Worm (Caenorhabditis elegans): ENCODE measurements around the gene F53B1.9.

The F53B1.9 gene

ce11 chrX:2177731-2178326 is 46.2 kb upstream of the F53B1.9 start:
- TF ChIP-seq pqm-1 (tag; optimal IDR thresholded peaks at IDR 0.05) (peak; percentile 40), daf-12 (tag; optimal IDR thresholded peaks at IDR 0.05) (no peak), unc-62 (GFP tag; optimal IDR thresholded peaks at IDR 0.05 in 1 of 2) (peak in 1 of 2 experiments; percentile 82), unc-62 (tag; optimal IDR thresholded peaks at IDR 0.05) (no peak), dmd-6 (GFP tag; IDR thresholded peaks at IDR 0.05) (peak; percentile 8; the same call in 1 of the 2 replicates)

ce11 chrX:2176361-2176880 is 44.8 kb upstream of the F53B1.9 start, which contains the start of gene F48B9.8:
TSS of gene F48B9.8 (minus strand) at chrX:2176411.
- no peak for TF ChIP-seq snpc-4 (tag; optimal IDR thresholded peaks at IDR 0.05)
- no peak for TF ChIP-seq spr-3 (GFP tag; optimal IDR thresholded peaks at IDR 0.05)
- peak; percentile 16 for TF ChIP-seq mes-2 (tag; optimal IDR thresholded peaks at IDR 0.05; ENCODE audit: poor library complexity, severe bottlenecking)
- TF ChIP-seq arid-1 (GFP tag; conservative IDR thresholded peaks at IDR 0.05) = no peak
- peak; percentile 10 for TF ChIP-seq ztf-7 (tag; optimal IDR thresholded peaks at IDR 0.05)
- peak in 1 of 2 experiments; percentile 70 for TF ChIP-seq unc-62 (GFP tag; optimal IDR thresholded peaks at IDR 0.05 in 1 of 2)
- TF ChIP-seq unc-62 (tag; optimal IDR thresholded peaks at IDR 0.05) = no peak
- no peak for TF ChIP-seq nhr-28 (tag; optimal IDR thresholded peaks at IDR 0.05)
- no peak for TF ChIP-seq aha-1 (tag)
- TF ChIP-seq ceh-62 (tag; optimal IDR thresholded peaks at IDR 0.05) = no peak
- TF ChIP-seq nhr-77 (tag; optimal IDR thresholded peaks at IDR 0.05) = no peak
- TF ChIP-seq lin-39 (tag; optimal IDR thresholded peaks at IDR 0.05) = no peak
- no peak for TF ChIP-seq lin-29 (GFP tag; IDR thresholded peaks at IDR 0.05)
- no peak for TF ChIP-seq nhr-102 (tag; optimal IDR thresholded peaks at IDR 0.05)
- TF ChIP-seq ctbp-1 (GFP tag; IDR thresholded peaks at IDR 0.05) = no peak
- TF ChIP-seq lin-15B (tag; optimal IDR thresholded peaks at IDR 0.05) = no peak
- no peak for TF ChIP-seq lin-1 (GFP tag; IDR thresholded peaks at IDR 0.05)
- TF ChIP-seq zag-1 (tag; optimal IDR thresholded peaks at IDR 0.05) = no peak
- TF ChIP-seq lsy-2 (tag; optimal IDR thresholded peaks at IDR 0.05) = peak in 1 of 2 experiments; percentile 51
- TF ChIP-seq daf-16 (GFP tag; optimal IDR thresholded peaks at IDR 0.05) = no peak
- no peak for TF ChIP-seq daf-16 (tag; optimal IDR thresholded peaks at IDR 0.05)

ce11 chrX:2164751-2165150 is 33.1 kb upstream of the F53B1.9 start, which contains the start of gene F48B9.3:
TSS of gene F48B9.3 (plus strand) at chrX:2165051.
- no peak for TF ChIP-seq vab-7 (GFP tag; IDR thresholded peaks at IDR 0.05)
- TF ChIP-seq nhr-77 (tag; optimal IDR thresholded peaks at IDR 0.05) = no peak
- no peak for TF ChIP-seq saeg-2 (GFP tag; IDR thresholded peaks at IDR 0.05)
- no peak for TF ChIP-seq daf-8 (GFP tag; IDR thresholded peaks at IDR 0.05)
- no peak for TF ChIP-seq spr-3 (GFP tag; optimal IDR thresholded peaks at IDR 0.05)
- no peak for TF ChIP-seq lin-38 (GFP tag; IDR thresholded peaks at IDR 0.05)
- TF ChIP-seq dve-1 (tag; optimal IDR thresholded peaks at IDR 0.05; ENCODE audit: insufficient read depth) = no peak
- no peak for TF ChIP-seq mes-2 (tag; optimal IDR thresholded peaks at IDR 0.05; ENCODE audit: poor library complexity, severe bottlenecking)
- no peak for TF ChIP-seq ceh-44 (GFP tag; IDR thresholded peaks at IDR 0.05)
- no peak for TF ChIP-seq Y75B8A.6 (GFP tag; IDR thresholded peaks at IDR 0.05)

ce11 chrX:2163084-2163483 is 31.4 kb upstream of the F53B1.9 start, which contains the start of gene pdf-2:
TSS of gene pdf-2 (plus strand) at chrX:2163384.
- TF ChIP-seq duxl-1 (tag; optimal IDR thresholded peaks at IDR 0.05; ENCODE audit: poor library complexity) (no peak), nhr-6 (tag; optimal IDR thresholded peaks at IDR 0.05) (no peak), lim-7 (GFP tag; IDR thresholded peaks at IDR 0.05) (no peak), lin-38 (GFP tag; IDR thresholded peaks at IDR 0.05) (no peak), nhr-41 (GFP tag; IDR thresholded peaks at IDR 0.05) (no peak), spr-3 (GFP tag; optimal IDR thresholded peaks at IDR 0.05) (no peak), ceh-32 (tag; optimal IDR thresholded peaks at IDR 0.05; ENCODE audit: poor library complexity) (no peak), daf-12 (tag; optimal IDR thresholded peaks at IDR 0.05) (no peak), nhr-25 (tag; optimal IDR thresholded peaks at IDR 0.05; ENCODE audit: borderline replicate concordance, insufficient read depth) (no peak)
